Worm (Caenorhabditis elegans) whole organism, L4 larva: ENCODE results near the gene mlck-1.

Experiments used
- T26A8.4 ChIP-seq: fragments of 200-800 bp; sonication (Bioruptor generic); IDR thresholded peaks from 2 replicates; pipeline ENCODE4 v1.3.6; 2022; ENCODE audit warnings: missing genetic modification characterization, missing compliant biosample characterization
- ZK337.2 ChIP-seq: fragments of 200-800 bp; sonication (Bioruptor generic); IDR thresholded peaks from 2 replicates; pipeline ENCODE4 v1.3.6; 2022; ENCODE audit warnings: missing genetic modification reagents, missing genetic modification characterization, missing compliant biosample characterization
- ceh-62 ChIP-seq: sonication (generic microtip); optimal IDR thresholded peaks from 2 replicates; lab custom pipeline; 2017; ENCODE audit warnings: missing biosample characterization, missing genetic modification characterization
- dmd-6 ChIP-seq: fragments of 200-800 bp; sonication (Bioruptor generic); IDR thresholded peaks from 2 replicates; pipeline ENCODE4 v1.3.6; 2022; ENCODE audit warnings: missing genetic modification reagents, missing genetic modification characterization, missing compliant biosample characterization
- fkh-10 ChIP-seq: fragments of 150-350 bp; optimal IDR thresholded peaks from 2 replicates; lab custom pipeline; 2014; ENCODE audit warnings: missing biosample characterization, missing genetic modification reagents, missing genetic modification characterization
- nhr-11 ChIP-seq: fragments of 150-350 bp; optimal IDR thresholded peaks from 2 replicates; lab custom pipeline; 2014; ENCODE audit warnings: missing biosample characterization, missing genetic modification characterization
- nhr-77 ChIP-seq: fragments of 150-350 bp; optimal IDR thresholded peaks from 2 replicates; lab custom pipeline; 2014; ENCODE audit warnings: missing biosample characterization, missing genetic modification characterization
- pha-4 ChIP-seq, 2 experiments: fragments of 150-350 bp in 1 of 2; fragments of 200-800 bp in 1 of 2; sonication (Bioruptor generic) in 1 of 2; IDR thresholded peaks in 1 of 2; optimal IDR thresholded peaks in 1 of 2; 2 replicates each; pipeline versions ENCODE4 v1.3.6 to Lab custom; 2014 to 2022; ENCODE audit warnings: missing genetic modification characterization in 2 of 2, missing genetic modification reagents in 2 of 2, missing biosample characterization in 1 of 2, missing compliant biosample characterization in 1 of 2
- skn-1 ChIP-seq: fragments of 150-350 bp; optimal IDR thresholded peaks from 2 replicates; lab custom pipeline; 2014; ENCODE audit warnings: missing biosample characterization, missing genetic modification characterization
- ztf-11 ChIP-seq: fragments of 150-350 bp; optimal IDR thresholded peaks from 2 replicates; lab custom pipeline; 2014; ENCODE audit warnings: missing biosample characterization, missing genetic modification characterization
- ztf-7 ChIP-seq: fragments of 150-350 bp; optimal IDR thresholded peaks from 2 replicates; lab custom pipeline; 2014; ENCODE audit warnings: missing biosample characterization, missing genetic modification characterization

- TF ChIP-seq ztf-11 (tag; lab: Kevin White, UChicago) (no peak), T26A8.4 (GFP tag; lab: Robert Waterston, UW) (no peak), dmd-6 (no peak), nhr-77 (tag; lab: Kevin White, UChicago) (no peak), skn-1 (tag; lab: Kevin White, UChicago) (no peak), ceh-62 (tag; lab: Kevin White, UChicago) (no peak), ztf-7 (tag; lab: Kevin White, UChicago) (no peak), ZK337.2 (GFP tag; lab: Robert Waterston, UW) (no peak), fkh-10 (GFP tag; lab: Kevin White, UChicago) (no peak), nhr-11 (no peak), pha-4 (GFP tag; IDR thresholded peaks at IDR 0.05; lab: Robert Waterston, UW) (no peak), pha-4 (tag; optimal IDR thresholded peaks at IDR 0.05; lab: Kevin White, UChicago) (no peak)
Measured at ce11 chrX:10047325-10047724, 22.3 kb downstream of the mlck-1 start, which contains the start of gene ZC374.2.
